Fruit fly (Drosophila melanogaster) whole organism, embryonic: Measurements from ENCODE around the gene phol.

ENCODE experiments used
- BEAF-32 ChIP-seq: fragments of 200-800 bp; sonication (Bioruptor generic); optimal IDR thresholded peaks from 3 replicates; lab custom pipeline; 2017; ENCODE audit warnings: missing biosample characterization, missing genetic modification characterization, mild to moderate bottlenecking, moderate library complexity, missing genetic modification reagents
- Bgb ChIP-seq: fragments of 200-800 bp; sonication (Bioruptor generic); IDR thresholded peaks from 2 replicates; pipeline ENCODE4 v1.3.6; 2022; ENCODE audit warnings: missing biosample characterization, missing genetic modification characterization; ENCODE audit not compliant: partially characterized antibody
- Blimp-1 ChIP-seq: fragments of 200-800 bp; sonication (Bioruptor generic); optimal IDR thresholded peaks from 3 replicates; lab custom pipeline; 2018; ENCODE audit warnings: missing biosample characterization, missing genetic modification characterization, mild to moderate bottlenecking, moderate library complexity, missing genetic modification reagents
- CG10274 ChIP-seq: fragments of 200-800 bp; sonication (Bioruptor generic); optimal IDR thresholded peaks from 3 replicates; lab custom pipeline; 2017; ENCODE audit warnings: missing biosample characterization, mild to moderate bottlenecking, missing genetic modification characterization
- CG11085 ChIP-seq: fragments of 200-800 bp; sonication (Bioruptor generic); IDR thresholded peaks from 2 replicates; pipeline ENCODE4 v1.3.6; 2022; ENCODE audit warnings: missing biosample characterization, missing genetic modification characterization
- CG11504 ChIP-seq: fragments of 200-800 bp; sonication (Bioruptor generic); optimal IDR thresholded peaks from 3 replicates; lab custom pipeline; 2019; ENCODE audit warnings: missing biosample characterization, mild to moderate bottlenecking, missing genetic modification characterization, moderate library complexity
- CG14710 ChIP-seq: fragments of 200-800 bp; sonication (Bioruptor generic); optimal IDR thresholded peaks from 3 replicates; lab custom pipeline; 2019; ENCODE audit warnings: missing biosample characterization, mild to moderate bottlenecking, missing genetic modification characterization, moderate library complexity
- CG15269 ChIP-seq: fragments of 200-800 bp; sonication (Bioruptor generic); optimal IDR thresholded peaks from 2 replicates; lab custom pipeline; 2018; ENCODE audit warnings: missing biosample characterization, mild to moderate bottlenecking, missing genetic modification characterization, moderate library complexity
- CG1603 ChIP-seq: fragments of 200-800 bp; sonication (Bioruptor generic); optimal IDR thresholded peaks from 2 replicates; lab custom pipeline; 2019; ENCODE audit warnings: missing biosample characterization, mild to moderate bottlenecking, missing genetic modification characterization, moderate library complexity
- CG16863 ChIP-seq: fragments of 200-800 bp; sonication (Bioruptor generic); optimal IDR thresholded peaks from 3 replicates; lab custom pipeline; 2016; ENCODE audit warnings: missing biosample characterization, missing genetic modification characterization
- CG17328 ChIP-seq: fragments of 200-800 bp; sonication (Bioruptor generic); IDR thresholded peaks from 2 replicates; pipeline ENCODE4 v1.3.6; 2022; ENCODE audit warnings: missing biosample characterization, missing genetic modification characterization
- CG17802 ChIP-seq: fragments of 200-800 bp; sonication (Bioruptor generic); optimal IDR thresholded peaks from 2 replicates; lab custom pipeline; 2018; ENCODE audit warnings: missing biosample characterization, mild to moderate bottlenecking, missing genetic modification characterization, moderate library complexity
- CG1832 ChIP-seq: fragments of 200-800 bp; sonication (Bioruptor generic); optimal IDR thresholded peaks from 2 replicates; lab custom pipeline; 2017; ENCODE audit warnings: missing biosample characterization, mild to moderate bottlenecking, missing genetic modification characterization, inconsistent platforms
- CG2199 ChIP-seq: fragments of 200-800 bp; sonication (Bioruptor generic); IDR thresholded peaks from 3 replicates; pipeline ENCODE4 v1.3.6; 2022; ENCODE audit warnings: missing biosample characterization, missing genetic modification characterization
- CG30431 ChIP-seq: fragments of 200-800 bp; sonication (Bioruptor generic); optimal IDR thresholded peaks from 2 replicates; lab custom pipeline; 2017; ENCODE audit warnings: missing biosample characterization, missing genetic modification characterization
- CG8478 ChIP-seq: fragments of >200 bp; optimal IDR thresholded peaks from 2 replicates; lab custom pipeline; 2018
- CG9817 ChIP-seq: fragments of 200-800 bp; sonication (Bioruptor generic); optimal IDR thresholded peaks from 2 replicates; lab custom pipeline; 2018; ENCODE audit warnings: missing biosample characterization, mild to moderate bottlenecking, missing genetic modification characterization, moderate library complexity
- CG9932 ChIP-seq: fragments of 200-800 bp; sonication (Bioruptor generic); IDR thresholded peaks from 2 replicates; pipeline ENCODE4 v1.3.6; 2022; ENCODE audit warnings: missing biosample characterization, missing genetic modification characterization
- CHES-1-like ChIP-seq: fragments of 200-800 bp; sonication (Bioruptor generic); optimal IDR thresholded peaks from 2 replicates; lab custom pipeline; 2016; ENCODE audit warnings: missing biosample characterization, missing genetic modification characterization
- Dip2 ChIP-seq: fragments of 200-800 bp; sonication (Bioruptor generic); IDR thresholded peaks from 2 replicates; pipeline ENCODE4 v1.3.6; 2022; ENCODE audit warnings: missing biosample characterization, missing genetic modification characterization
- HLH54F ChIP-seq: fragments of 200-800 bp; sonication (Bioruptor generic); optimal IDR thresholded peaks from 3 replicates; lab custom pipeline; 2016; ENCODE audit warnings: missing biosample characterization, missing genetic modification characterization
- HmgZ ChIP-seq: fragments of 200-800 bp; sonication (Bioruptor generic); optimal IDR thresholded peaks from 2 replicates; lab custom pipeline; 2018; ENCODE audit warnings: missing biosample characterization, mild to moderate bottlenecking, missing genetic modification characterization
- Hr78 ChIP-seq, 2 experiments: fragments of 200-800 bp in 1 of 2; fragments of >200 bp in 1 of 2; sonication (Bioruptor generic) in 1 of 2; optimal IDR thresholded peaks; 2 replicates each; lab custom pipeline; 2017 to 2019; ENCODE audit warnings: missing biosample characterization in 2 of 2, missing genetic modification characterization in 2 of 2, mild to moderate bottlenecking in 1 of 2, moderate library complexity in 1 of 2
- Lim3 ChIP-seq: fragments of 200-800 bp; sonication (Bioruptor generic); IDR thresholded peaks from 2 replicates; pipeline ENCODE4 v1.3.6; 2022; ENCODE audit warnings: missing biosample characterization, missing genetic modification characterization
- Myb ChIP-seq: fragments of 200-800 bp; sonication (Bioruptor generic); optimal IDR thresholded peaks from 2 replicates; lab custom pipeline; 2016; ENCODE audit warnings: missing biosample characterization, missing genetic modification characterization
- NfI ChIP-seq: fragments of 200-800 bp; sonication (Bioruptor generic); optimal IDR thresholded peaks from 3 replicates; lab custom pipeline; 2018; ENCODE audit warnings: missing biosample characterization, mild to moderate bottlenecking, missing genetic modification characterization, moderate library complexity
- Oli ChIP-seq: fragments of 200-800 bp; sonication (Bioruptor generic); optimal IDR thresholded peaks from 2 replicates; lab custom pipeline; 2018; ENCODE audit warnings: missing biosample characterization, mild to moderate bottlenecking, missing genetic modification characterization, moderate library complexity
- Ptx1 ChIP-seq: fragments of 200-800 bp; sonication (Bioruptor generic); IDR thresholded peaks from 2 replicates; pipeline ENCODE4 v1.3.6; 2022; ENCODE audit warnings: missing biosample characterization, missing genetic modification characterization
- Sox100B ChIP-seq: fragments of 200-800 bp; sonication (Bioruptor generic); optimal IDR thresholded peaks from 3 replicates; lab custom pipeline; 2018; ENCODE audit warnings: missing biosample characterization, mild to moderate bottlenecking, missing genetic modification characterization
- Spps ChIP-seq: fragments of 200-800 bp; sonication (Bioruptor generic); optimal IDR thresholded peaks from 2 replicates; lab custom pipeline; 2018; ENCODE audit warnings: missing biosample characterization, mild to moderate bottlenecking, missing genetic modification characterization
- Usf ChIP-seq: fragments of 200-800 bp; sonication (Bioruptor generic); optimal IDR thresholded peaks from 2 replicates; lab custom pipeline; 2017; ENCODE audit warnings: missing genotype, missing biosample characterization, missing genetic modification characterization
- Xrp1 ChIP-seq: fragments of 200-800 bp; sonication (Bioruptor generic); IDR thresholded peaks from 2 replicates; pipeline ENCODE4 v1.3.6; 2022; ENCODE audit warnings: missing biosample characterization, missing genetic modification characterization
- ato ChIP-seq: fragments of 200-800 bp; sonication (Bioruptor generic); IDR thresholded peaks from 2 replicates; pipeline ENCODE4 v1.3.6; 2022; ENCODE audit warnings: missing biosample characterization, missing genetic modification characterization; ENCODE audit not compliant: partially characterized antibody
- dati ChIP-seq: fragments of 200-800 bp; sonication (Bioruptor generic); IDR thresholded peaks from 2 replicates; pipeline ENCODE4 v1.3.6; 2022; ENCODE audit warnings: missing biosample characterization, missing genetic modification characterization
- eyg ChIP-seq: fragments of 200-800 bp; sonication (Bioruptor generic); optimal IDR thresholded peaks from 3 replicates; lab custom pipeline; 2016; ENCODE audit warnings: missing biosample characterization, missing genetic modification characterization
- fd102C ChIP-seq: fragments of 200-800 bp; sonication (Bioruptor generic); optimal IDR thresholded peaks from 2 replicates; lab custom pipeline; 2018; ENCODE audit warnings: missing biosample characterization, mild to moderate bottlenecking, missing genetic modification characterization, moderate library complexity
- ftz-f1 ChIP-seq: fragments of 200-800 bp; sonication (Bioruptor generic); optimal IDR thresholded peaks from 2 replicates; lab custom pipeline; 2016; ENCODE audit warnings: missing biosample characterization, missing genetic modification characterization
- grn ChIP-seq: fragments of 200-800 bp; sonication (Bioruptor generic); optimal IDR thresholded peaks from 3 replicates; lab custom pipeline; 2017; ENCODE audit warnings: missing biosample characterization, missing genetic modification characterization
- h ChIP-seq: fragments of >200 bp; optimal IDR thresholded peaks from 2 replicates; lab custom pipeline; 2017
- hbn ChIP-seq: fragments of 200-800 bp; sonication (Bioruptor generic); IDR thresholded peaks from 2 replicates; pipeline ENCODE4 v1.3.6; 2022; ENCODE audit warnings: missing biosample characterization, missing genetic modification characterization; ENCODE audit not compliant: partially characterized antibody
- ind ChIP-seq: fragments of 200-800 bp; sonication (Bioruptor generic); optimal IDR thresholded peaks from 3 replicates; lab custom pipeline; 2016; ENCODE audit warnings: missing biosample characterization, missing genetic modification characterization
- jing ChIP-seq: fragments of 200-800 bp; sonication (Bioruptor generic); optimal IDR thresholded peaks from 2 replicates; lab custom pipeline; 2018; ENCODE audit warnings: missing biosample characterization, mild to moderate bottlenecking, missing genetic modification characterization
- jumu ChIP-seq: fragments of 200-800 bp; sonication (Bioruptor generic); optimal IDR thresholded peaks from 3 replicates; lab custom pipeline; 2016; ENCODE audit warnings: missing biosample characterization, missing genetic modification characterization
- nau ChIP-seq: fragments of 200-800 bp; sonication (Bioruptor generic); optimal IDR thresholded peaks from 3 replicates; lab custom pipeline; 2017; ENCODE audit warnings: missing biosample characterization, mild to moderate bottlenecking, missing genetic modification characterization, missing genetic modification reagents
- phol ChIP-seq: fragments of 200-800 bp; sonication (Bioruptor generic); optimal IDR thresholded peaks from 3 replicates; lab custom pipeline; 2018; ENCODE audit warnings: missing biosample characterization, mild to moderate bottlenecking, missing genetic modification characterization, moderate library complexity
- pros ChIP-seq: fragments of 200-800 bp; sonication (Bioruptor generic); optimal IDR thresholded peaks from 3 replicates; lab custom pipeline; 2019; ENCODE audit warnings: missing biosample characterization, mild to moderate bottlenecking, missing genetic modification characterization, moderate library complexity
- slou ChIP-seq: fragments of 200-800 bp; sonication (Bioruptor generic); optimal IDR thresholded peaks from 3 replicates; lab custom pipeline; 2016; ENCODE audit warnings: missing biosample characterization, missing genetic modification characterization
- ssp ChIP-seq: fragments of 200-800 bp; sonication (Bioruptor generic); IDR thresholded peaks from 2 replicates; pipeline ENCODE4 v1.3.6; 2022; ENCODE audit warnings: missing biosample characterization, missing genetic modification characterization
- stwl ChIP-seq: fragments of 200-800 bp; sonication (Bioruptor generic); optimal IDR thresholded peaks from 3 replicates; lab custom pipeline; 2018; ENCODE audit warnings: missing biosample characterization, mild to moderate bottlenecking, missing genetic modification characterization, moderate library complexity
- trh ChIP-seq: fragments of 200-800 bp; sonication (Bioruptor generic); optimal IDR thresholded peaks from 2 replicates; lab custom pipeline; 2016; ENCODE audit warnings: missing biosample characterization, missing genetic modification characterization

The phol gene

DNA sequence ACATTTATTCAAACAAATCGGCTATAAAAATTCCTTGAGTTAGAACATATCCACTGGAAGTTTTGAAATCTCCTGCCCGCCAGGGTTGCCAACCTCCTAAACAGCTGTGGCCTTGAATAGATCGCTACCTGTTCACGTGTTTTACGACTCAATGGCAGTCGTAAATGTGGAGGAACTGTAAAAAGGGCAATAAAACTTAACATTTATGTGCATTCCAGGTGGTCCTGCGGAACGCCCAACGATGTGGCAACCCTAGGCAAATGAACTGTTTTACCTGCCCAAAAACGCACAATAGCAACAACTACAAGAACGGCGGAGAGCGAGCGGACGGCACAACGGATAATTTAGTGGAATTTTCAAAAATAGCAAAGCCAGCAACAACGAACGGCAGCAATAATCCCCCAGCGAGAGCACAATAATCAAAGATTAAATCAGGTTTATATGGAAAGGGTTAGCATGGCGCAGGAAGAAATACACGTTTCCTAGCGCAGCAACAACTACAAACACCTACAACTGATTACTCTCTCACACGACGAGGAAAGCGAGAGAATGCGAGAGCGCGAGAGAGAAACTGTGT, 5.7 kb upstream of the phol start (continued):
- TF ChIP-seq nau (no peak), Sox100B (GFP tag; lab: Kevin White, UChicago) (no peak), CG9932 (peak; percentile 20; the same call in 1 of the 2 replicates), CG2199 (GFP tag; lab: Robert Waterston, UW) (peak; percentile 73; the same call in 2 of the 3 replicates), CG11085 (GFP tag; lab: Robert Waterston, UW) (no peak), hbn (GFP tag; lab: Robert Waterston, UW) (no peak), CG17328 (GFP tag; lab: Robert Waterston, UW) (peak; percentile 65), HLH54F (no peak), CG17802 (peak; percentile 10), Ptx1 (peak; percentile 55), h (no peak), Lim3 (GFP tag; lab: Robert Waterston, UW) (no peak), CG1832 (GFP tag; lab: Kevin White, UChicago) (no peak), Blimp-1 (GFP tag; lab: Kevin White, UChicago) (peak; percentile 3), ftz-f1 (GFP tag; lab: Kevin White, UChicago) (peak; percentile 54), CG9817 (tag; lab: Kevin White, UChicago) (peak; percentile 3), trh (GFP tag; lab: Kevin White, UChicago) (no peak), CG30431 (GFP tag; lab: Kevin White, UChicago) (peak; percentile 27), slou (GFP tag; lab: Kevin White, UChicago) (no peak), dati (no peak), BEAF-32 (GFP tag; lab: Kevin White, UChicago) (no peak), jing (GFP tag; lab: Kevin White, UChicago) (peak; percentile 11), ato (GFP tag; lab: Robert Waterston, UW) (no peak), CHES-1-like (GFP tag; lab: Kevin White, UChicago) (no peak), NfI (GFP tag; lab: Kevin White, UChicago) (peak; percentile 43), Hr78 (GFP tag; optimal IDR thresholded peaks at IDR 0.05; lab: Kevin White, UChicago) (no peak), ssp (GFP tag; lab: Robert Waterston, UW) (peak; percentile 25; the same call in 1 of the 2 replicates), CG15269 (no peak), Xrp1 (GFP tag; lab: Robert Waterston, UW) (peak; percentile 57; the same call in 1 of the 2 replicates), CG14710 (no peak), Usf (peak; percentile 8), pros (GFP tag; lab: Kevin White, UChicago) (peak; percentile 73), Dip2 (GFP tag; lab: Robert Waterston, UW) (no peak), CG11504 (tag; lab: Kevin White, UChicago) (no peak), CG10274 (GFP tag; lab: Kevin White, UChicago) (peak; percentile 23), Spps (tag; lab: Kevin White, UChicago) (peak; percentile 12), fd102C (peak; percentile 71), eyg (GFP tag; lab: Kevin White, UChicago) (no peak), ind (GFP tag; lab: Kevin White, UChicago) (peak; percentile 49), stwl (tag; lab: Kevin White, UChicago) (peak; percentile 44), Myb (GFP tag; lab: Kevin White, UChicago) (no peak), CG8478 (lab: Kevin White, UChicago) (no peak), HmgZ (tag; lab: Kevin White, UChicago) (peak; percentile 19), CG16863 (GFP tag; lab: Kevin White, UChicago) (no peak), phol (tag; lab: Kevin White, UChicago) (peak; percentile 71), jumu (GFP tag; lab: Kevin White, UChicago) (peak; percentile 58), grn (GFP tag; lab: Kevin White, UChicago) (peak; percentile 70), Bgb (GFP tag; lab: Robert Waterston, UW) (peak; percentile 16; the same call in 1 of the 2 replicates), Oli (peak; percentile 35), CG1603 (tag; lab: Kevin White, UChicago) (peak; percentile 79)
